Worm (Caenorhabditis elegans) whole organism, mixed stage, embryonic: ENCODE measurements around the gene R07E5.11.

Experiments used
- lin-13 ChIP-seq: fragments of 150-350 bp; optimal IDR thresholded peaks from 2 replicates; lab custom pipeline; 2014; ENCODE audit warnings: missing biosample characterization, missing genetic modification characterization
- mab-5 ChIP-seq: fragments of 150-350 bp; optimal IDR thresholded peaks from 2 replicates; lab custom pipeline; 2014; ENCODE audit warnings: missing biosample characterization, missing genetic modification characterization
- nhr-2 ChIP-seq: fragments of 150-350 bp; optimal IDR thresholded peaks from 2 replicates; lab custom pipeline; 2014; ENCODE audit warnings: missing biosample characterization, missing genetic modification characterization
- nhr-237 ChIP-seq: fragments of 150-350 bp; optimal IDR thresholded peaks from 2 replicates; lab custom pipeline; 2014; ENCODE audit warnings: missing biosample characterization, missing genetic modification characterization
- pha-4 ChIP-seq: fragments of 150-350 bp; optimal IDR thresholded peaks from 2 replicates; lab custom pipeline; 2018; ENCODE audit warnings: missing biosample characterization, missing genetic modification reagents, missing genetic modification characterization
- unc-62 ChIP-seq: fragments of 150-350 bp; optimal IDR thresholded peaks from 2 replicates; lab custom pipeline; 2014; ENCODE audit warnings: missing biosample characterization, missing genetic modification reagents, missing genetic modification characterization

DNA sequence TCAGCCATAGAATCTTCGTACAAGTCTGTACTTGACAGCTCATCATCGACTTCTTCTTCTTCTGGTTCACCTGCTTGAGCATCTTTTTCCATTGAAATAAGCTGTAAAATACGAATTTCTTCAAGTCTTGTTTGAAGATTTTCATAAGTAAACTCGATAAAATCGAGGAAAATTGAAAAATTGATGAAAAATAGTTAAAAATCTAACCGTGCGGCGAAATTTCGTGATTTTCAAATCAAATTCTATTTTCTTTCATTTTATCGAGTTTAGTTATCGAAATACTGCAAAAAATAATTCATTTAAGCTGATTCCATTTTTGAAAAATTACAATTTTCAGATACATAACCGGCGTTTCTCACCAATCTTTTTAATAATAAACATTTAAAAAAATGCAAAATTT, at the start of gene R07E5.11:
- TF ChIP-seq unc-62 (GFP tag; lab: Kevin White, UChicago), result no peak
- no peak for TF ChIP-seq lin-13 (tag; lab: Kevin White, UChicago)
- no peak for TF ChIP-seq nhr-237 (tag; lab: Kevin White, UChicago)
- TF ChIP-seq pha-4 (tag; lab: Kevin White, UChicago), result no peak
- TF ChIP-seq mab-5 (tag; lab: Kevin White, UChicago), result no peak
- no peak for TF ChIP-seq nhr-2 (tag; lab: Kevin White, UChicago)
